Fruit fly (Drosophila melanogaster): ENCODE measurements around the gene gammaSnap2.

- TF ChIP-seq CG8478 (optimal IDR thresholded peaks at IDR 0.05) (no peak), Dll (optimal IDR thresholded peaks at IDR 0.05) (no peak), pan (optimal IDR thresholded peaks at IDR 0.05) (no peak), psq (optimal IDR thresholded peaks at IDR 0.05) (no peak)
These were observed 28.6 kb upstream of the gammaSnap2 start for dm6 chr3R:10149667-10150398.
